Worm (Caenorhabditis elegans): Measurements from ENCODE around the gene F07B10.7.

Gene F07B10.7

DNA sequence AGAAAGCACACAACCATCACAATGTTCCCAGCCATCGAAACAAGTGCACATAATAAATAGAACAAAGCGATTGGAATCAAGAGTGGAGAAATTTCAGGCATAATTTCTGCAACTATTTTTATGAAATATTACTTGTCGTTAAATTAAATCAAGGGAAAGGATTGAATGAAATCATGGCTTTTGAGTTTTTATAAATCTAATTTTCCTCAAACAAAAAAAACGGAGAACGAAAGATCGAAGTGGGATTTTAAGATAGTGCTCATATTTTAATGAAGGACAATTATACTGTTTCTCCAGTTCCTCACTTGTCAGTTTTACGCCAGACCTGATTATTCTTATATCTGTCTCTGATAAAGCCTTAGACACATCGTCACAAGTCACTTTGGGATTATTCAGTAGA is 8.1 kb downstream of the F07B10.7 start, which contains the start of gene srsx-33:
srsx-33 (minus strand) TSS at position 101 of the 400 bp plus-strand sequence.
- no peak for TF ChIP-seq dve-1 (tag; optimal IDR thresholded peaks at IDR 0.05)
- no peak for TF ChIP-seq ceh-22 (tag; optimal IDR thresholded peaks at IDR 0.05)
- TF ChIP-seq unc-3 (GFP tag; conservative IDR thresholded peaks at IDR 0.05) = no peak
- no peak for TF ChIP-seq unc-3 (tag; optimal IDR thresholded peaks at IDR 0.05)
- no peak for TF ChIP-seq ceh-30 (tag; optimal IDR thresholded peaks at IDR 0.05)
- TF ChIP-seq ama-1 (optimal IDR thresholded peaks at IDR 0.05) = no peak
- TF ChIP-seq ceh-45 (GFP tag; IDR thresholded peaks at IDR 0.05) = no peak
- TF ChIP-seq K09A11.1 (tag; optimal IDR thresholded peaks at IDR 0.05; ENCODE audit: insufficient read depth) = no peak
- no peak for TF ChIP-seq K02D7.2 (tag; optimal IDR thresholded peaks at IDR 0.05)
- no peak for TF ChIP-seq ztf-16 (tag; optimal IDR thresholded peaks at IDR 0.05)
- TF ChIP-seq ceh-2 (tag; optimal IDR thresholded peaks at IDR 0.05) = no peak
- no peak for TF ChIP-seq hlh-6 (tag; optimal IDR thresholded peaks at IDR 0.05)
- no peak for TF ChIP-seq hlh-30 (tag; optimal IDR thresholded peaks at IDR 0.05; ENCODE audit: insufficient read depth)
- TF ChIP-seq ceh-48 (tag; optimal IDR thresholded peaks at IDR 0.05) = no peak
- TF ChIP-seq dmd-4 (tag; optimal IDR thresholded peaks at IDR 0.05; ENCODE audit: borderline replicate concordance) = no peak

DNA sequence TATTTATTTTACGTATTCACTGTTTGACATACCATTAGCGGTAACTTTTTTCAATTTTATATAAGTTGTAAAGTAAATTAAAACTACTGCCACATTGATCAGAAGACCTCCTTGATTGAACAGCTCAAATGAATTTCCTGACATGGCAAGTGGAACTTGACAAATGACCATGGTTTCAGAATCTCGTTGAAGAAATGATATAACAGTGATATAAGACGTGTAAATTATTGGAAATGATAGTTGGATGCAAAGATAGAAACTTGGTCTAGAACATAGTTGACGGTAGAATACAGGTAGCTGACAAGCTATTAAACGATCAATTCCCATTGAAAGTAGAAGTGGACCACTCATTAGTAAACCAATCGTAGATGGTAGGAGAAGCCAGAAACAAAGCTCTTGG is 8.7 kb downstream of the F07B10.7 start:
- TF ChIP-seq pax-1 (tag; optimal IDR thresholded peaks at IDR 0.05) (no peak), F13H6.1 (tag; optimal IDR thresholded peaks at IDR 0.05) (no peak), dve-1 (tag; optimal IDR thresholded peaks at IDR 0.05) (no peak), T23F11.4 (GFP tag; optimal IDR thresholded peaks at IDR 0.05) (no peak), ceh-30 (tag; optimal IDR thresholded peaks at IDR 0.05) (no peak), C38D4.7 (GFP tag; optimal IDR thresholded peaks at IDR 0.05) (no peak), unc-86 (tag; optimal IDR thresholded peaks at IDR 0.05) (no peak), pha-2 (tag; optimal IDR thresholded peaks at IDR 0.05) (no peak), pros-1 (tag; optimal IDR thresholded peaks at IDR 0.05) (no peak)

DNA sequence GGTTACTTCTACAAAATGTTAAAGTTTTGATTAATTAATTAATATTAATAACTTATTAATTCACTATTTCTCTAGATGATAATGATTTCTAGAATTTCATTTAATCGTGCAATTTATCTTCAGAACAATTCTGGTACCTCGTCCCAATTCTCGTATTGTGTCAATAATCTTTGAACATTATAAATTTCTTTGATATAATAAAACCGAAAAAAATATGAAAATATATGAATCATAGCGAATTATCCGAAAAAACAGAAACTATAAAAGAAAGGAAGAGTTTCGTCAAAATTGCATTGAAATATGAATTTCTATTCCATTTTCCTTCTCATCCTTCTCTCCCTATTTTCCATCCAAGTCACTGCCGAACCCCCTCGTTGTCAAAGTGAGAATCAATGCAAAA is 9.8 kb downstream of the F07B10.7 start, which contains the start of gene T19B10.12:
T19B10.12 (plus strand) TSS at position 301 of the 400 bp plus-strand sequence.
- no peak for TF ChIP-seq K09A11.1 (tag; optimal IDR thresholded peaks at IDR 0.05; ENCODE audit: insufficient read depth)
- TF ChIP-seq pag-3 (tag; optimal IDR thresholded peaks at IDR 0.05; ENCODE audit: borderline replicate concordance) = no peak
- no peak for TF ChIP-seq sox-2 (GFP tag; IDR thresholded peaks at IDR 0.05)
- TF ChIP-seq rnt-1 (tag; optimal IDR thresholded peaks at IDR 0.05) = no peak
- TF ChIP-seq C38D4.7 (GFP tag; optimal IDR thresholded peaks at IDR 0.05) = no peak
- TF ChIP-seq ceh-2 (tag; optimal IDR thresholded peaks at IDR 0.05) = no peak
- no peak for TF ChIP-seq ceh-9 (tag; optimal IDR thresholded peaks at IDR 0.05)
- TF ChIP-seq ceh-14 (tag; optimal IDR thresholded peaks at IDR 0.05) = no peak
- TF ChIP-seq ceh-45 (GFP tag; IDR thresholded peaks at IDR 0.05) = no peak
- TF ChIP-seq lim-6 (tag; optimal IDR thresholded peaks at IDR 0.05) = no peak

DNA sequence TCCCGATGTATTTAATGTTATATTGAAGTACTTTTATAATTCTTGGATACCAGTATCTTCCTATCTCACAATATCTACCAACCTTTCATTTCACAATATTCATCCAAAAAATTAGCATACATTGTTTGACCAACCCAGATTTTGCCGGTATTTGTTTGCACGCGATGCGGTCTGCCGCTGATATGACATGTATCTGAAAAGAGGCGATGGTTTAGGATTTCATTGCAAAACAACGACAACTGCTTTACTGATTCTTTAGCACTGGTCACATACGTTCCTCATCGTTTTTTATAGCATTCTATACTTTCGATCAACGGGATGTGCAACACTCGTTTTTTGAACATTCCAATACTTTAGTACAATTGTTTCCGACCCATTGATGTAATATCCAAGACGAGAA is 12.7 kb downstream of the F07B10.7 start, which contains the start of gene mam-4:
mam-4 (plus strand) TSS at position 301 of the 400 bp plus-strand sequence.
- TF ChIP-seq hlh-30 (tag; optimal IDR thresholded peaks at IDR 0.05; ENCODE audit: insufficient read depth) (no peak), sdc-2 (tag; optimal IDR thresholded peaks at IDR 0.05) (no peak), ztf-16 (tag; optimal IDR thresholded peaks at IDR 0.05) (no peak)

DNA sequence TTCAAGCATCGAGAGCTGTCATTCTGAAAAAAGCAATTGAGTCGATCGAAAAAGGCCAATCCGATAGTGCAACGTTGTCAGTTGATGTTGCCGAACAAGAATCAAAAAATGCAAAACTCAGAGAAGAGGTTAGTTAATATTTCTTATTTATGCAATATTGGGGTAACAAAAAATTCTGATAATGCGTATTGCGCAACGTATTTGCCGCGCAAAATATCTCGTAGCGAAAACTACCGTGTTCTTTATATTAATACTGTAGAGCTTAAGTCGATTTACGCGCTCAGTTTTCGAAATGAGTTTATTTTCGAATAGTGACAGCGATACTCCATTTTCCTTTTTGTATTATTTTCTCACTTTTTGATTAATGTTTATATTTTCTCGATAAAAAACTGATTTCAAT is 15.5 kb downstream of the F07B10.7 start:
- TF ChIP-seq ceh-34 (tag; optimal IDR thresholded peaks at IDR 0.05) = no peak
- TF ChIP-seq eyg-1 (tag; optimal IDR thresholded peaks at IDR 0.05) = no peak
- TF ChIP-seq unc-3 (GFP tag; conservative IDR thresholded peaks at IDR 0.05) = no peak
- no peak for TF ChIP-seq unc-3 (tag; optimal IDR thresholded peaks at IDR 0.05)
- no peak for TF ChIP-seq pag-3 (tag; optimal IDR thresholded peaks at IDR 0.05; ENCODE audit: borderline replicate concordance)
- TF ChIP-seq ttx-3 (tag; optimal IDR thresholded peaks at IDR 0.05) = no peak
- no peak for TF ChIP-seq ahr-1 (tag; optimal IDR thresholded peaks at IDR 0.05)
- TF ChIP-seq fkh-6 (tag; optimal IDR thresholded peaks at IDR 0.05) = no peak
- TF ChIP-seq unc-55 (GFP tag; optimal IDR thresholded peaks at IDR 0.05) = no peak
- no peak for TF ChIP-seq hlh-30 (tag; optimal IDR thresholded peaks at IDR 0.05; ENCODE audit: insufficient read depth)
- no peak for TF ChIP-seq unc-42 (tag; optimal IDR thresholded peaks at IDR 0.05)
- no peak for TF ChIP-seq pax-1 (tag; optimal IDR thresholded peaks at IDR 0.05)
- TF ChIP-seq ceh-6 (GFP tag; optimal IDR thresholded peaks at IDR 0.05) = no peak
- no peak for TF ChIP-seq ceh-9 (tag; optimal IDR thresholded peaks at IDR 0.05)

All from whole organism, late embryonic.